Worm (Caenorhabditis elegans): ENCODE data around the gene C34F6.9.

C34F6.9 gene

ce11 chrX:11211360-11211759 lies 11.1 kb downstream of the C34F6.9 start:
- no peak for TF ChIP-seq klf-2 (GFP tag; conservative IDR thresholded peaks at IDR 0.05)
- TF ChIP-seq tab-1 (GFP tag; IDR thresholded peaks at IDR 0.05), result no peak
- no peak for TF ChIP-seq flt-1 (GFP tag; IDR thresholded peaks at IDR 0.05)
- TF ChIP-seq ref-1 (GFP tag; conservative IDR thresholded peaks at IDR 0.05), result no peak
- TF ChIP-seq med-1 (GFP tag; optimal IDR thresholded peaks at IDR 0.05; ENCODE audit: insufficient read depth), result no peak
- TF ChIP-seq T22C8.4 (GFP tag; IDR thresholded peaks at IDR 0.05), result no peak
- no peak for TF ChIP-seq ztf-29 (GFP tag; IDR thresholded peaks at IDR 0.05)
- TF ChIP-seq ztf-23 (GFP tag; IDR thresholded peaks at IDR 0.05), result no peak
- TF ChIP-seq cog-1 (tag; optimal IDR thresholded peaks at IDR 0.05), result no peak

- no peak for TF ChIP-seq ztf-23 (GFP tag; IDR thresholded peaks at IDR 0.05)
- no peak for TF ChIP-seq ref-1 (GFP tag; conservative IDR thresholded peaks at IDR 0.05)
- no peak for TF ChIP-seq ztf-29 (GFP tag; IDR thresholded peaks at IDR 0.05)
- TF ChIP-seq tab-1 (GFP tag; IDR thresholded peaks at IDR 0.05), result 0 out of 2 replicates have a peak, but pooled peaks have one; percentile 50
- TF ChIP-seq klf-2 (GFP tag; conservative IDR thresholded peaks at IDR 0.05), result no peak
- TF ChIP-seq T22C8.4 (GFP tag; IDR thresholded peaks at IDR 0.05), result no peak
- no peak for TF ChIP-seq cog-1 (tag; optimal IDR thresholded peaks at IDR 0.05)
- no peak for TF ChIP-seq med-1 (GFP tag; optimal IDR thresholded peaks at IDR 0.05; ENCODE audit: insufficient read depth)
Observed at ce11 chrX:11210417-11210816, 12.0 kb downstream of the C34F6.9 start.

- no peak for TF ChIP-seq klf-2 (GFP tag; conservative IDR thresholded peaks at IDR 0.05)
- no peak for TF ChIP-seq ztf-29 (GFP tag; IDR thresholded peaks at IDR 0.05)
- TF ChIP-seq ref-1 (GFP tag; conservative IDR thresholded peaks at IDR 0.05), result no peak
- TF ChIP-seq tab-1 (GFP tag; IDR thresholded peaks at IDR 0.05), result no peak
- TF ChIP-seq cog-1 (tag; optimal IDR thresholded peaks at IDR 0.05), result no peak
- TF ChIP-seq med-1 (GFP tag; optimal IDR thresholded peaks at IDR 0.05; ENCODE audit: insufficient read depth), result no peak
- no peak for TF ChIP-seq flt-1 (GFP tag; IDR thresholded peaks at IDR 0.05)
- TF ChIP-seq ztf-23 (GFP tag; IDR thresholded peaks at IDR 0.05), result no peak
- TF ChIP-seq T22C8.4 (GFP tag; IDR thresholded peaks at IDR 0.05), result no peak
Observed at ce11 chrX:11208788-11209187, 13.7 kb downstream of the C34F6.9 start, which contains the start of gene C34F6.5. Gene C34F6.5, minus strand, starts transcription at chrX:11208888.

- TF ChIP-seq cog-1 (tag; optimal IDR thresholded peaks at IDR 0.05), result peak; percentile 75
- peak; percentile 67 for TF ChIP-seq flt-1 (GFP tag; IDR thresholded peaks at IDR 0.05)
- peak; percentile 52; the same call in 1 of the 2 replicates for TF ChIP-seq ztf-23 (GFP tag; IDR thresholded peaks at IDR 0.05)
- no peak for TF ChIP-seq med-1 (GFP tag; optimal IDR thresholded peaks at IDR 0.05; ENCODE audit: insufficient read depth)
Observed at ce11 chrX:11206953-11207352, 15.5 kb downstream of the C34F6.9 start, which contains the start of gene hst-2. Gene hst-2, minus strand, starts transcription at chrX:11207155.

ce11 chrX:11203773-11204172 lies 18.7 kb downstream of the C34F6.9 start, which contains the start of gene C34F6.11:
Gene C34F6.11, minus strand, starts transcription at chrX:11203932.
- no peak for TF ChIP-seq flt-1 (GFP tag; IDR thresholded peaks at IDR 0.05)
- no peak for TF ChIP-seq tab-1 (GFP tag; IDR thresholded peaks at IDR 0.05)
- no peak for TF ChIP-seq T22C8.4 (GFP tag; IDR thresholded peaks at IDR 0.05)
- TF ChIP-seq med-1 (GFP tag; optimal IDR thresholded peaks at IDR 0.05; ENCODE audit: insufficient read depth), result no peak
- TF ChIP-seq ref-1 (GFP tag; conservative IDR thresholded peaks at IDR 0.05), result no peak
- TF ChIP-seq ztf-23 (GFP tag; IDR thresholded peaks at IDR 0.05), result no peak
- TF ChIP-seq ztf-29 (GFP tag; IDR thresholded peaks at IDR 0.05), result no peak
- TF ChIP-seq klf-2 (GFP tag; conservative IDR thresholded peaks at IDR 0.05), result no peak
- TF ChIP-seq cog-1 (tag; optimal IDR thresholded peaks at IDR 0.05), result no peak

- TF ChIP-seq flt-1 (GFP tag; IDR thresholded peaks at IDR 0.05) (no peak), T22C8.4 (GFP tag; IDR thresholded peaks at IDR 0.05) (no peak), cog-1 (tag; optimal IDR thresholded peaks at IDR 0.05) (no peak), tab-1 (GFP tag; IDR thresholded peaks at IDR 0.05) (no peak), ref-1 (GFP tag; conservative IDR thresholded peaks at IDR 0.05) (no peak), klf-2 (GFP tag; conservative IDR thresholded peaks at IDR 0.05) (no peak), med-1 (GFP tag; optimal IDR thresholded peaks at IDR 0.05; ENCODE audit: insufficient read depth) (no peak), ztf-23 (GFP tag; IDR thresholded peaks at IDR 0.05) (no peak), ztf-29 (GFP tag; IDR thresholded peaks at IDR 0.05) (no peak)
Observed at ce11 chrX:11201165-11201564, 21.3 kb downstream of the C34F6.9 start, which contains the start of gene col-179. Gene col-179, plus strand, starts transcription at chrX:11201465.

- TF ChIP-seq T22C8.4 (GFP tag; IDR thresholded peaks at IDR 0.05) (no peak), klf-2 (GFP tag; conservative IDR thresholded peaks at IDR 0.05) (no peak), ztf-29 (GFP tag; IDR thresholded peaks at IDR 0.05) (no peak)
Observed at ce11 chrX:11199155-11199554, 23.3 kb downstream of the C34F6.9 start, which contains the start of gene col-178. Gene col-178, plus strand, starts transcription at chrX:11199455.

- TF ChIP-seq ref-1 (GFP tag; conservative IDR thresholded peaks at IDR 0.05) (no peak), tab-1 (GFP tag; IDR thresholded peaks at IDR 0.05) (no peak), med-1 (GFP tag; optimal IDR thresholded peaks at IDR 0.05; ENCODE audit: insufficient read depth) (no peak), T22C8.4 (GFP tag; IDR thresholded peaks at IDR 0.05) (no peak), cog-1 (tag; optimal IDR thresholded peaks at IDR 0.05) (no peak), ztf-29 (GFP tag; IDR thresholded peaks at IDR 0.05) (no peak), klf-2 (GFP tag; conservative IDR thresholded peaks at IDR 0.05) (no peak), flt-1 (GFP tag; IDR thresholded peaks at IDR 0.05) (no peak), ztf-23 (GFP tag; IDR thresholded peaks at IDR 0.05) (no peak)
Observed at ce11 chrX:11196741-11197140, 25.7 kb downstream of the C34F6.9 start, which contains the start of gene C34F6.1. Gene C34F6.1, minus strand, starts transcription at chrX:11196841.

ce11 chrX:11193670-11194069 lies 28.8 kb downstream of the C34F6.9 start:
- TF ChIP-seq med-1 (GFP tag; optimal IDR thresholded peaks at IDR 0.05; ENCODE audit: insufficient read depth), result no peak
- no peak for TF ChIP-seq ztf-23 (GFP tag; IDR thresholded peaks at IDR 0.05)
- no peak for TF ChIP-seq klf-2 (GFP tag; conservative IDR thresholded peaks at IDR 0.05)
- TF ChIP-seq T22C8.4 (GFP tag; IDR thresholded peaks at IDR 0.05), result no peak
- no peak for TF ChIP-seq ztf-29 (GFP tag; IDR thresholded peaks at IDR 0.05)
- no peak for TF ChIP-seq cog-1 (tag; optimal IDR thresholded peaks at IDR 0.05)
- no peak; the same call in 1 of the 2 replicates for TF ChIP-seq tab-1 (GFP tag; IDR thresholded peaks at IDR 0.05)
- TF ChIP-seq flt-1 (GFP tag; IDR thresholded peaks at IDR 0.05), result no peak
- no peak for TF ChIP-seq ref-1 (GFP tag; conservative IDR thresholded peaks at IDR 0.05)

ce11 chrX:11190443-11190842 lies 32.0 kb downstream of the C34F6.9 start:
- TF ChIP-seq klf-2 (GFP tag; conservative IDR thresholded peaks at IDR 0.05) (no peak), cog-1 (tag; optimal IDR thresholded peaks at IDR 0.05) (peak; percentile 31), med-1 (GFP tag; optimal IDR thresholded peaks at IDR 0.05; ENCODE audit: insufficient read depth) (no peak), flt-1 (GFP tag; IDR thresholded peaks at IDR 0.05) (no peak), tab-1 (GFP tag; IDR thresholded peaks at IDR 0.05) (no peak)
